Fruit fly (Drosophila melanogaster): ENCODE data around the gene dls.
A peak's percentile ranks its signal among the peaks of the same experiment; 100 is the strongest.

dls gene

DNA sequence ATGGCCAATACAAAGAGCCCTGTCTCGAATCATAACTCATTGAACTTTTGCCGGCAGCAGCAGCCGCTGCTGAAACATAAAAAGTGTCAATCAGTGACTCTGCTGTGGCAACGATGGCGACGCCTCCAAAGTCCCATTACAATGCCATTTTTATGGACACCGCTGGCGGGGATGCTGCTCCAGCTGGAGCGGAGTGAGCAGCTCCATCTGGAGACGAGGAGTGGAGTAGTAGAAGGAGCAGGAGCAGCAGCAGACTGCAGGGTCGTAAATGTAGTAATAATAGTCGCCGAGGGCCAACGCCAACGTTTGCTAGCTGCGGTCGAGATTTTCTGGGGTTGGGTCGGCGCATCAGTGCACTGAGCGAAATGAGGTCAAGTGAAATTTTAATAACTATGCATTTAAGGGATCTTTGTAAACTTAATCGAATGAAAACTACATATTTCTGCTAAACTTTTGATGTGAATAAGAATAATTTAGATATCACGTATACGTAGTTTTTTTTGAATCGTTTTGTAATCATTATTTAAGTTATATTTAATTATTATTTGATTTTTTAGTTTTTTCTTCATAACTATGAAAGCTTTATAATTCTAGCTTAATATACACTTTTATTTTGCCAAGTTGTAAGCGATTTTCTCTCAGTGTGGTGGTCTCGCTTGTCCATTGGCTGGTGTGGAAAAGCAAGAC is 32.5 kb upstream of the dls start (continued):
- TF ChIP-seq CG10631 (GFP tag; optimal IDR thresholded peaks at IDR 0.05) = peak; percentile 40
- peak; percentile 23 for TF ChIP-seq OdsH (GFP tag; optimal IDR thresholded peaks at IDR 0.05)
- TF ChIP-seq esn (GFP tag; optimal IDR thresholded peaks at IDR 0.05) = no peak
- TF ChIP-seq Hr39 (GFP tag; optimal IDR thresholded peaks at IDR 0.05) = no peak
- peak; percentile 51 for TF ChIP-seq spab (GFP tag; optimal IDR thresholded peaks at IDR 0.05)
- peak; percentile 46 for TF ChIP-seq CG32006 (GFP tag; optimal IDR thresholded peaks at IDR 0.05)
- no peak for TF ChIP-seq CG1621 (tag; optimal IDR thresholded peaks at IDR 0.05)
- TF ChIP-seq CG7368 (GFP tag; optimal IDR thresholded peaks at IDR 0.05) = peak; percentile 6
- no peak for TF ChIP-seq net (GFP tag; optimal IDR thresholded peaks at IDR 0.05)
- peak in 1 of 2 experiments; percentile 43 for TF ChIP-seq ss (GFP tag; optimal IDR thresholded peaks at IDR 0.05)
- no peak for TF ChIP-seq svp (GFP tag)
- no peak for TF ChIP-seq CG31627 (GFP tag; optimal IDR thresholded peaks at IDR 0.05)
- TF ChIP-seq pdm3 (GFP tag; optimal IDR thresholded peaks at IDR 0.05) = peak; percentile 2
- peak; percentile 60 for TF ChIP-seq Ets96B (tag; optimal IDR thresholded peaks at IDR 0.05)
- TF ChIP-seq CG34406 (GFP tag; optimal IDR thresholded peaks at IDR 0.05) = peak; percentile 26
- TF ChIP-seq CG11762 (GFP tag; optimal IDR thresholded peaks at IDR 0.05; ENCODE audit: insufficient read depth) = peak; percentile 23
- TF ChIP-seq Blimp-1 (GFP tag; optimal IDR thresholded peaks at IDR 0.05) = no peak
- no peak for TF ChIP-seq Hr4 (GFP tag; optimal IDR thresholded peaks at IDR 0.05)
- peak; percentile 46 for TF ChIP-seq Eip78C (GFP tag)

DNA sequence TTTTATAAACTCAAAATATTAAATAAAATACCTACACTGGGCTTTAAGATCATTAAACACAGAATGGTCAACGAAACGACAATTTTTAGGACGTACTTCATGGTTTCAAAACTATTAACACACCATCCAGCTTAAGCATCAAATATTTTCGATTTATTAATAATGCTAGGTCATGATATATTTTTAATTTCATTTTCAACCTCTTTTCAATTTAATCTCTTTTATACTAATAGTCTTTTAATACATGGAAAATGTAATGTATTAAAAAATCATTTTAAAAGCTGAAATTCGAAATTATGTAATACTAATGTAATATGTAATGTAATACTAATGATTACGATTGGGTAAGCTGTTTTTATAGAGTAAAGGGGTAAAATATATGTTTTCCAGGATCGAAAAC is 31.1 kb upstream of the dls start, which contains the start of gene CG33796:
Gene CG33796 (minus strand): TSS at position 101 of the 400 bp plus-strand sequence.
- TF ChIP-seq CG8319 (GFP tag; optimal IDR thresholded peaks at IDR 0.05) = no peak
- TF ChIP-seq fd59A (GFP tag; optimal IDR thresholded peaks at IDR 0.05) = no peak
- no peak for TF ChIP-seq CG16779 (tag; optimal IDR thresholded peaks at IDR 0.05)
- no peak for TF ChIP-seq Hr4 (GFP tag; optimal IDR thresholded peaks at IDR 0.05)
- no peak for TF ChIP-seq CG6792 (GFP tag; optimal IDR thresholded peaks at IDR 0.05)
- no peak for TF ChIP-seq CG3032 (tag; optimal IDR thresholded peaks at IDR 0.05)
- no peak for TF ChIP-seq achi (GFP tag; optimal IDR thresholded peaks at IDR 0.05)
- TF ChIP-seq Eip93F (GFP tag; optimal IDR thresholded peaks at IDR 0.05) = no peak
- no peak for TF ChIP-seq net (GFP tag; optimal IDR thresholded peaks at IDR 0.05)
- no peak for TF ChIP-seq CG4318 (GFP tag; optimal IDR thresholded peaks at IDR 0.05)
- no peak for TF ChIP-seq fd85E (GFP tag; optimal IDR thresholded peaks at IDR 0.05)
- TF ChIP-seq Hr39 (GFP tag; optimal IDR thresholded peaks at IDR 0.05) = no peak
- TF ChIP-seq CG6808 (GFP tag; optimal IDR thresholded peaks at IDR 0.05) = no peak
- TF ChIP-seq CG11294 (GFP tag; IDR thresholded peaks at IDR 0.05) = no peak
- TF ChIP-seq CG6276 (GFP tag; optimal IDR thresholded peaks at IDR 0.05) = no peak
- no peak for TF ChIP-seq spab (GFP tag; optimal IDR thresholded peaks at IDR 0.05)
- TF ChIP-seq pdm3 (GFP tag; optimal IDR thresholded peaks at IDR 0.05) = no peak
- no peak for TF ChIP-seq CG11902 (GFP tag; optimal IDR thresholded peaks at IDR 0.05)
- no peak for TF ChIP-seq CG3919 (GFP tag; optimal IDR thresholded peaks at IDR 0.05)
- TF ChIP-seq CG6163 (GFP tag; IDR thresholded peaks at IDR 0.05) = no peak

DNA sequence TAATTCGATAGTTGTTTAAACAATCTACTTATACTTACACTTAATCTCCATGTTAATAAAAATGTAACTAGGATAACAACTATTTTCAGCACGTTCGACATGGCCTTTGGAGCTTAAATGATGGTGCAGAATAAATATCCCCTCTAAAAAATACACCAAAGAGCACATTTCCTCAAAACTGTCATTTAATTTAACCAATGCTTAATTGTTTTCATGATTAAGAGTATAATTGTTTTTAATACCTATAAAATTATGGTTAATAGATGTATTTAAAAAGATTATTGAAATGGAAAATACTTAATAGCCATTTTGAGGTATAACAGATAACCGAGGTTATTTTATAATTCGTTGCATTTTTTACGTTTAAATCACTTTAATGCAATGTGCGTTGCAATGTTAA is 29.8 kb upstream of the dls start, which contains the start of gene CG33795:
Gene CG33795 (minus strand): TSS at position 101 of the 400 bp plus-strand sequence.
- TF ChIP-seq pdm3 (GFP tag; optimal IDR thresholded peaks at IDR 0.05) = no peak
- TF ChIP-seq acj6 (GFP tag; optimal IDR thresholded peaks at IDR 0.05) = no peak
- no peak for TF ChIP-seq dac (GFP tag; optimal IDR thresholded peaks at IDR 0.05)
- no peak for TF ChIP-seq svp (GFP tag)
- no peak for TF ChIP-seq Sox14 (GFP tag; optimal IDR thresholded peaks at IDR 0.05)
- TF ChIP-seq Ets21C (GFP tag; optimal IDR thresholded peaks at IDR 0.05) = no peak
- no peak for TF ChIP-seq Eip78C (GFP tag)
- no peak for TF ChIP-seq CG7368 (GFP tag; optimal IDR thresholded peaks at IDR 0.05)
- no peak for TF ChIP-seq Hr39 (GFP tag; optimal IDR thresholded peaks at IDR 0.05)
- no peak for TF ChIP-seq CG34406 (GFP tag; optimal IDR thresholded peaks at IDR 0.05)
- no peak for TF ChIP-seq CG6276 (GFP tag; optimal IDR thresholded peaks at IDR 0.05)
- no peak for TF ChIP-seq salr (GFP tag; optimal IDR thresholded peaks at IDR 0.05)
- TF ChIP-seq CG6808 (GFP tag; optimal IDR thresholded peaks at IDR 0.05) = no peak
- TF ChIP-seq Smox (GFP tag; optimal IDR thresholded peaks at IDR 0.05) = no peak
- no peak for TF ChIP-seq topi (GFP tag; optimal IDR thresholded peaks at IDR 0.05)
- no peak for TF ChIP-seq vri (GFP tag; optimal IDR thresholded peaks at IDR 0.05)
- TF ChIP-seq CG6163 (GFP tag; IDR thresholded peaks at IDR 0.05) = no peak
- no peak for TF ChIP-seq CG8632 (GFP tag; optimal IDR thresholded peaks at IDR 0.05)
